Worm (Caenorhabditis elegans) whole organism, young adult: ENCODE data around the gene F28H7.3.

Source experiments
- C06A6.2 ChIP-seq: fragments of 200-800 bp; sonication (Bioruptor generic); conservative IDR thresholded peaks from 2 replicates; pipeline ENCODE4 v1.3.6; 2022; ENCODE audit warnings: missing genetic modification characterization, missing compliant biosample characterization
- C17E4.6 ChIP-seq: fragments of 200-800 bp; sonication (Bioruptor generic); IDR thresholded peaks from 2 replicates; pipeline ENCODE4 v1.3.6; 2022; ENCODE audit warnings: missing genetic modification reagents, missing genetic modification characterization, missing compliant biosample characterization
- F22D6.2 ChIP-seq: sonication (generic microtip); optimal IDR thresholded peaks from 2 replicates; lab custom pipeline; 2016; ENCODE audit warnings: mild to moderate bottlenecking, missing genetic modification characterization, missing compliant biosample characterization
- F55B11.4 ChIP-seq: sonication (generic microtip); optimal IDR thresholded peaks from 2 replicates; lab custom pipeline; 2016; ENCODE audit warnings: missing compliant biosample characterization, missing genetic modification characterization, borderline replicate concordance; ENCODE audit not compliant: insufficient read depth
- Y53F4B.3 ChIP-seq: fragments of 200-800 bp; sonication (Bioruptor generic); IDR thresholded peaks from 2 replicates; pipeline ENCODE4 v1.3.6; 2022; ENCODE audit warnings: missing genetic modification reagents, missing genetic modification characterization, missing compliant biosample characterization
- Y67H2A.10 ChIP-seq: fragments of 200-800 bp; sonication (Bioruptor generic); conservative IDR thresholded peaks from 2 replicates; pipeline ENCODE4 v1.3.6; 2022; ENCODE audit warnings: missing genetic modification reagents, missing genetic modification characterization, missing compliant biosample characterization
- Y95B8A.8 ChIP-seq: fragments of 200-800 bp; sonication (Bioruptor generic); IDR thresholded peaks from 2 replicates; pipeline ENCODE4 v1.3.6; 2022; ENCODE audit warnings: missing genetic modification reagents, missing genetic modification characterization, missing compliant biosample characterization
- akir-1 ChIP-seq: fragments of 200-800 bp; sonication (Bioruptor generic); optimal IDR thresholded peaks from 2 replicates; lab custom pipeline; 2018; ENCODE audit warnings: mild to moderate bottlenecking, missing genetic modification characterization, moderate library complexity, missing compliant biosample characterization
- aptf-3 ChIP-seq: fragments of 200-800 bp; sonication (Bioruptor generic); IDR thresholded peaks from 2 replicates; pipeline ENCODE4 v1.3.6; 2022; ENCODE audit warnings: missing genetic modification characterization, missing compliant biosample characterization
- athp-1 ChIP-seq: sonication (generic microtip); optimal IDR thresholded peaks from 2 replicates; lab custom pipeline; 2017; ENCODE audit warnings: mild to moderate bottlenecking, missing genetic modification characterization, missing compliant biosample characterization
- bed-1 ChIP-seq: fragments of 200-800 bp; sonication (Bioruptor generic); IDR thresholded peaks from 2 replicates; pipeline ENCODE4 v1.3.6; 2022; ENCODE audit warnings: missing genetic modification reagents, missing genetic modification characterization, missing compliant biosample characterization
- bed-2 ChIP-seq: fragments of 200-800 bp; sonication (Bioruptor generic); IDR thresholded peaks from 2 replicates; pipeline ENCODE4 v1.3.6; 2022; ENCODE audit warnings: missing genetic modification reagents, missing genetic modification characterization, missing compliant biosample characterization
- cebp-1 ChIP-seq, 2 experiments: fragments of 200-800 bp in 1 of 2; sonication (Bioruptor generic) in 1 of 2; sonication (generic microtip) in 1 of 2; IDR thresholded peaks in 1 of 2; optimal IDR thresholded peaks in 1 of 2; 2 replicates each; pipeline versions ENCODE4 v1.3.6 to Lab custom; 2017 to 2022; ENCODE audit warnings: missing compliant biosample characterization in 2 of 2, missing genetic modification characterization in 2 of 2, mild to moderate bottlenecking in 1 of 2, missing genetic modification reagents in 1 of 2, moderate library complexity in 1 of 2
- ceh-27 ChIP-seq: fragments of 200-800 bp; sonication (Bioruptor generic); optimal IDR thresholded peaks from 2 replicates; lab custom pipeline; 2018; ENCODE audit warnings: mild to moderate bottlenecking, missing genetic modification characterization, moderate library complexity, missing compliant biosample characterization
- ceh-58 ChIP-seq: fragments of 200-800 bp; sonication (Bioruptor generic); IDR thresholded peaks from 2 replicates; pipeline ENCODE4 v1.3.6; 2022; ENCODE audit warnings: missing genetic modification characterization, missing compliant biosample characterization
- ceh-79 ChIP-seq: sonication (generic microtip); optimal IDR thresholded peaks from 2 replicates; lab custom pipeline; 2017; ENCODE audit warnings: mild to moderate bottlenecking, missing genetic modification characterization, missing compliant biosample characterization
- ceh-91 ChIP-seq: fragments of 200-800 bp; sonication (Bioruptor generic); IDR thresholded peaks from 2 replicates; pipeline ENCODE4 v1.3.6; 2022; ENCODE audit warnings: missing genetic modification reagents, missing genetic modification characterization, missing compliant biosample characterization
- fkh-3 ChIP-seq: sonication (generic microtip); optimal IDR thresholded peaks from 2 replicates; lab custom pipeline; 2016; ENCODE audit warnings: mild to moderate bottlenecking, missing genetic modification characterization, missing compliant biosample characterization
- hlh-12 ChIP-seq: sonication (generic microtip); optimal IDR thresholded peaks from 2 replicates; lab custom pipeline; 2016; ENCODE audit warnings: missing genetic modification characterization, missing compliant biosample characterization
- hmg-1.2 ChIP-seq: fragments of 200-800 bp; sonication (Bioruptor generic); IDR thresholded peaks from 2 replicates; pipeline ENCODE4 v1.3.6; 2022; ENCODE audit warnings: missing genetic modification reagents, missing genetic modification characterization, missing compliant biosample characterization
- hrde-1 ChIP-seq: sonication (generic microtip); optimal IDR thresholded peaks from 2 replicates; lab custom pipeline; 2016; ENCODE audit warnings: missing genetic modification characterization, mild to moderate bottlenecking, missing compliant biosample characterization, moderate library complexity, missing genotype, missing genetic modification reagents, borderline replicate concordance
- let-526 ChIP-seq: fragments of 200-800 bp; sonication (Bioruptor generic); IDR thresholded peaks from 2 replicates; pipeline ENCODE4 v1.3.6; 2022; ENCODE audit warnings: missing genetic modification reagents, missing genetic modification characterization, missing compliant biosample characterization
- lin-40 ChIP-seq: sonication (generic microtip); optimal IDR thresholded peaks from 2 replicates; lab custom pipeline; 2016; ENCODE audit warnings: missing genetic modification characterization, mild to moderate bottlenecking, missing compliant biosample characterization, missing genotype, missing genetic modification reagents
- lin-54 ChIP-seq: fragments of 200-800 bp; sonication (Bioruptor generic); optimal IDR thresholded peaks from 2 replicates; lab custom pipeline; 2018; ENCODE audit warnings: mild to moderate bottlenecking, missing genetic modification characterization, missing compliant biosample characterization
- lsl-1 ChIP-seq: fragments of 200-800 bp; sonication (Bioruptor generic); optimal IDR thresholded peaks from 2 replicates; lab custom pipeline; 2018; ENCODE audit warnings: mild to moderate bottlenecking, missing genetic modification characterization, moderate library complexity, missing compliant biosample characterization
- madf-3 ChIP-seq: fragments of 200-800 bp; sonication (Bioruptor generic); IDR thresholded peaks from 2 replicates; pipeline ENCODE4 v1.3.6; 2022; ENCODE audit warnings: missing genetic modification reagents, missing genetic modification characterization, missing compliant biosample characterization
- madf-6 ChIP-seq: fragments of 200-800 bp; sonication (Bioruptor generic); IDR thresholded peaks from 2 replicates; pipeline ENCODE4 v1.3.6; 2022; ENCODE audit warnings: missing genetic modification reagents, missing genetic modification characterization, missing compliant biosample characterization
- nfya-2 ChIP-seq: fragments of 200-800 bp; sonication (Bioruptor generic); IDR thresholded peaks from 2 replicates; pipeline ENCODE4 v1.3.6; 2022; ENCODE audit warnings: missing genetic modification reagents, missing genetic modification characterization, missing compliant biosample characterization
- pbrm-1 ChIP-seq: fragments of 200-800 bp; sonication (Bioruptor generic); IDR thresholded peaks from 2 replicates; pipeline ENCODE4 v1.3.6; 2022; ENCODE audit warnings: missing genetic modification reagents, missing genetic modification characterization, missing compliant biosample characterization
- pha-4 ChIP-seq: fragments of 150-350 bp; sonication (generic microtip); optimal IDR thresholded peaks from 2 replicates; lab custom pipeline; 2014; ENCODE audit warnings: missing biosample characterization, missing genetic modification reagents, missing genetic modification characterization
- repo-1 ChIP-seq: sonication (generic microtip); optimal IDR thresholded peaks from 2 replicates; lab custom pipeline; 2017; ENCODE audit warnings: mild to moderate bottlenecking, missing genetic modification characterization, missing compliant biosample characterization
- rpc-1 ChIP-seq, 2 experiments: fragments of 150-350 bp in 1 of 2; sonication (generic microtip) in 1 of 2; optimal IDR thresholded peaks; 2 replicates each; lab custom pipeline; 2014 to 2018; ENCODE audit warnings: missing biosample characterization in 1 of 2, missing genetic modification characterization in 1 of 2, missing genetic modification reagents in 1 of 2, missing genotype in 1 of 2
- sea-2 ChIP-seq: fragments of 200-800 bp; sonication (Bioruptor generic); IDR thresholded peaks from 2 replicates; pipeline ENCODE4 v1.3.6; 2022; ENCODE audit warnings: missing genetic modification characterization, missing compliant biosample characterization
- snpc-4 ChIP-seq, 5 experiments: fragments of 150-350 bp in 1 of 5; sonication (generic microtip) in 4 of 5; optimal IDR thresholded peaks; 2 replicates each; lab custom pipeline; 2014 to 2018; ENCODE audit warnings: missing genetic modification characterization in 5 of 5, missing biosample characterization in 3 of 5, antibody characterized with exemption in 2 of 5, mild to moderate bottlenecking in 2 of 5, missing compliant biosample characterization in 2 of 5, missing genotype in 2 of 5, moderate library complexity in 2 of 5, missing genetic modification reagents in 1 of 5
- somi-1 ChIP-seq: fragments of 200-800 bp; sonication (Bioruptor generic); optimal IDR thresholded peaks from 2 replicates; lab custom pipeline; 2018; ENCODE audit warnings: mild to moderate bottlenecking, missing genetic modification characterization, missing compliant biosample characterization
- sptf-2 ChIP-seq: fragments of 200-800 bp; sonication (Bioruptor generic); optimal IDR thresholded peaks from 2 replicates; lab custom pipeline; 2018; ENCODE audit warnings: mild to moderate bottlenecking, missing genetic modification characterization, missing compliant biosample characterization
- tlf-1 ChIP-seq: fragments of 200-800 bp; sonication (Bioruptor generic); optimal IDR thresholded peaks from 2 replicates; lab custom pipeline; 2018; ENCODE audit warnings: mild to moderate bottlenecking, missing genetic modification characterization, missing compliant biosample characterization
- unc-130 ChIP-seq: sonication (generic microtip); optimal IDR thresholded peaks from 2 replicates; lab custom pipeline; 2016; ENCODE audit warnings: missing genetic modification reagents, missing genetic modification characterization, missing compliant biosample characterization
- zfh-2 ChIP-seq: fragments of 200-800 bp; sonication (Bioruptor generic); conservative IDR thresholded peaks from 2 replicates; pipeline ENCODE4 v1.3.6; 2022; ENCODE audit warnings: missing genetic modification reagents, missing genetic modification characterization, missing compliant biosample characterization
- ztf-25 ChIP-seq: fragments of 200-800 bp; sonication (Bioruptor generic); IDR thresholded peaks from 2 replicates; pipeline ENCODE4 v1.3.6; 2022; ENCODE audit warnings: missing genetic modification reagents, missing genetic modification characterization, missing compliant biosample characterization
- ztf-26 ChIP-seq: sonication (generic microtip); optimal IDR thresholded peaks from 2 replicates; lab custom pipeline; 2017; ENCODE audit warnings: missing genetic modification characterization, missing compliant biosample characterization
- ztf-6 ChIP-seq: fragments of 200-800 bp; sonication (Bioruptor generic); IDR thresholded peaks from 2 replicates; pipeline ENCODE4 v1.3.6; 2022; ENCODE audit warnings: missing genetic modification reagents, missing genetic modification characterization, missing compliant biosample characterization

The F28H7.3 gene

ce11 chrV:10716865-10717713, 33.5 kb downstream of the F28H7.3 start (continued):
- TF ChIP-seq ztf-26 (tag; lab: Kevin White, UChicago) (peak; percentile 47), bed-1 (GFP tag; lab: Robert Waterston, UW) (no peak), C17E4.6 (GFP tag; lab: Robert Waterston, UW) (no peak), rpc-1 (optimal IDR thresholded peaks at IDR 0.05; lab: Kevin White, UChicago) (no peak), rpc-1 (tag; optimal IDR thresholded peaks at IDR 0.05; lab: Kevin White, UChicago) (no peak), ztf-25 (GFP tag; lab: Robert Waterston, UW) (no peak), akir-1 (no peak), lsl-1 (no peak), zfh-2 (peak; percentile 82), hrde-1 (tag; lab: Kevin White, UChicago) (no peak), ceh-91 (GFP tag; lab: Robert Waterston, UW) (no peak), bed-2 (no peak), somi-1 (peak; percentile 16), hmg-1.2 (0 out of 2 replicates have a peak, but pooled peaks have one; percentile 12), cebp-1 (GFP tag; IDR thresholded peaks at IDR 0.05; lab: Robert Waterston, UW) (no peak; the same call in 1 of the 2 replicates), cebp-1 (tag; optimal IDR thresholded peaks at IDR 0.05; lab: Kevin White, UChicago) (peak; percentile 32), aptf-3 (no peak), repo-1 (tag; lab: Kevin White, UChicago) (no peak), athp-1 (tag; lab: Kevin White, UChicago) (no peak)
- TF ChIP-seq, all 124 proteins: peak for 11

ce11 chrV:10715158-10716152, 35.1 kb downstream of the F28H7.3 start:
- TF ChIP-seq madf-3 (GFP tag; lab: Robert Waterston, UW) (no peak; the same call in 1 of the 2 replicates), Y53F4B.3 (GFP tag; lab: Robert Waterston, UW) (no peak), hlh-12 (tag; lab: Kevin White, UChicago) (no peak), fkh-3 (tag; lab: Kevin White, UChicago) (no peak), tlf-1 (GFP tag; lab: Kevin White, UChicago) (peak; percentile 29), pbrm-1 (GFP tag; lab: Robert Waterston, UW) (peak; percentile 82), pha-4 (tag; lab: Kevin White, UChicago) (no peak), F22D6.2 (peak; percentile 56), madf-6 (0 out of 2 replicates have a peak, but pooled peaks have one; percentile 23), unc-130 (GFP tag; lab: Kevin White, UChicago) (no peak), ceh-58 (GFP tag; lab: Robert Waterston, UW) (no peak), ceh-79 (tag; lab: Kevin White, UChicago) (no peak), ceh-27 (GFP tag; lab: Kevin White, UChicago) (peak; percentile 95), ztf-6 (GFP tag; lab: Robert Waterston, UW) (peak; percentile 74; the same call in 1 of the 2 replicates), lin-40 (tag; lab: Kevin White, UChicago) (peak; percentile 78), Y67H2A.10 (0 out of 2 replicates have a peak, but pooled peaks have one; percentile 13), let-526 (GFP tag; lab: Robert Waterston, UW) (peak; percentile 81), sea-2 (0 out of 2 replicates have a peak, but pooled peaks have one; percentile 50), C06A6.2 (GFP tag; lab: Robert Waterston, UW) (peak; percentile 93), zfh-2 (peak; percentile 100), Y95B8A.8 (GFP tag; lab: Robert Waterston, UW) (peak; percentile 57; the same call in 1 of the 2 replicates), lin-54 (GFP tag; lab: Kevin White, UChicago) (peak; percentile 30), F55B11.4 (tag; lab: Kevin White, UChicago) (no peak), nfya-2 (GFP tag; lab: Robert Waterston, UW) (no peak), sptf-2 (no peak), snpc-4 (GFP tag; optimal IDR thresholded peaks at IDR 0.05; lab: Kevin White, UChicago) (peak; percentile 83), snpc-4 (tag; optimal IDR thresholded peaks at IDR 0.05; lab: Kevin White, UChicago) (peak; percentile 83 to 86 (median 84))
